Worm (Caenorhabditis elegans) whole organism, midembryonic: ENCODE results near the gene mgl-3.
"Not testable (repeated sequence)": the region's sequence is repeated elsewhere in the genome, so short reads cannot be mapped to it uniquely, and the experiment has no call there.

ENCODE experiments used
- T22C8.4 ChIP-seq: fragments of 200-800 bp; sonication (Bioruptor generic); IDR thresholded peaks from 2 replicates; pipeline ENCODE4 v1.3.6; 2022; ENCODE audit warnings: missing genetic modification characterization, missing compliant biosample characterization
- cog-1 ChIP-seq: sonication (generic microtip); optimal IDR thresholded peaks from 2 replicates; lab custom pipeline; 2016; ENCODE audit warnings: missing genetic modification characterization, missing compliant biosample characterization
- flt-1 ChIP-seq: fragments of 200-800 bp; sonication (Bioruptor generic); IDR thresholded peaks from 2 replicates; pipeline ENCODE4 v1.3.6; 2022; ENCODE audit warnings: missing genetic modification characterization, missing compliant biosample characterization
- klf-2 ChIP-seq: fragments of 200-800 bp; sonication (Bioruptor generic); conservative IDR thresholded peaks from 2 replicates; pipeline ENCODE4 v1.3.6; 2022; ENCODE audit warnings: missing genetic modification reagents, missing genetic modification characterization, missing compliant biosample characterization
- med-1 ChIP-seq: sonication (generic microtip); optimal IDR thresholded peaks from 2 replicates; lab custom pipeline; 2017; ENCODE audit warnings: missing genetic modification characterization, mild to moderate bottlenecking, missing compliant biosample characterization, antibody characterized with exemption, missing genetic modification reagents; ENCODE audit not compliant: insufficient read depth
- ref-1 ChIP-seq: fragments of 200-800 bp; sonication (Bioruptor generic); conservative IDR thresholded peaks from 2 replicates; pipeline ENCODE4 v1.3.6; 2022; ENCODE audit warnings: missing genetic modification reagents, missing genetic modification characterization, missing compliant biosample characterization
- tab-1 ChIP-seq: fragments of 200-800 bp; sonication (Bioruptor generic); IDR thresholded peaks from 2 replicates; pipeline ENCODE4 v1.3.6; 2022; ENCODE audit warnings: missing genetic modification characterization, missing compliant biosample characterization
- ztf-23 ChIP-seq: fragments of 200-800 bp; sonication (Bioruptor generic); IDR thresholded peaks from 2 replicates; pipeline ENCODE4 v1.3.6; 2022; ENCODE audit warnings: missing genetic modification reagents, missing genetic modification characterization, missing compliant biosample characterization
- ztf-29 ChIP-seq: fragments of 200-800 bp; sonication (Bioruptor generic); IDR thresholded peaks from 2 replicates; pipeline ENCODE4 v1.3.6; 2022; ENCODE audit warnings: missing genetic modification reagents, missing genetic modification characterization, missing compliant biosample characterization

The mgl-3 gene

ce11 chrIV:5411120-5411519 lies 27.7 kb upstream of the mgl-3 start, which contains the start of gene ZK616.65:
Gene ZK616.65 (minus strand): TSS chrIV:5411220.
- no peak for TF ChIP-seq klf-2 (GFP tag; lab: Robert Waterston, UW)
- TF ChIP-seq cog-1 = no peak
- TF ChIP-seq tab-1 (GFP tag; lab: Robert Waterston, UW) = no peak
- TF ChIP-seq med-1 (GFP tag; lab: Kevin White, UChicago) = no peak
- no peak for TF ChIP-seq T22C8.4
- TF ChIP-seq flt-1 (GFP tag; lab: Robert Waterston, UW) = no peak

ce11 chrIV:5411641-5412337 lies 27.0 kb upstream of the mgl-3 start, which contains the start of gene ZK616.8:
Gene ZK616.8 (minus strand): TSS chrIV:5412193.
- no peak for TF ChIP-seq flt-1 (GFP tag; lab: Robert Waterston, UW)
- TF ChIP-seq T22C8.4 = peak; percentile 61
- TF ChIP-seq ztf-23 (GFP tag; lab: Robert Waterston, UW) = no peak
- TF ChIP-seq cog-1 = no peak

ce11 chrIV:5415696-5416095 lies 23.1 kb upstream of the mgl-3 start, which contains the start of gene spp-7:
Gene spp-7 (minus strand): TSS chrIV:5415796.
- TF ChIP-seq ztf-29 (GFP tag; lab: Robert Waterston, UW) (no peak), tab-1 (GFP tag; lab: Robert Waterston, UW) (no peak), med-1 (GFP tag; lab: Kevin White, UChicago) (no peak), ref-1 (GFP tag; lab: Robert Waterston, UW) (no peak), flt-1 (GFP tag; lab: Robert Waterston, UW) (no peak), ztf-23 (GFP tag; lab: Robert Waterston, UW) (no peak), klf-2 (GFP tag; lab: Robert Waterston, UW) (no peak), cog-1 (no peak), T22C8.4 (no peak)

DNA sequence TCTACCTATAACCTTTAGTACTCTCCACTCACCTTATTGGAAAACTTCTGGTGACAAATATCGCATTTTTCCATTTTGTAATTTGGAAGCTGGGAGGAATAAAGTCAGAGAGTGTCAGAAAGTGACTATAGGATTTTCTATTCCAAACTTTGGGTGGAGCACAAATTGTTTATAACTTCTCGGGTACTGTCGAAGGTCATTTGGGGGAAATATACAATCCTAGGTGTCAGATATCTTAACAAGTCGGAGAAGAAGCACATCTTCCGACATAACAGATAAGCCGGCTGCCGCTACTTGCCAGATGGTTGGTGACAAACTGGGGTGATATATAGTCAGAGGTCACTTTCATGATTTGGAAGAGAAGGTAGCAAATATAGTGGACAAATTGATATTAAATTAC lies 19.7 kb upstream of the mgl-3 start, which contains the start of gene ehn-3:
Gene ehn-3, minus strand, starts transcription at position 101 of the 400 bp plus-strand sequence.
- no peak for TF ChIP-seq med-1 (GFP tag; lab: Kevin White, UChicago)
- TF ChIP-seq tab-1 (GFP tag; lab: Robert Waterston, UW) = no peak
- no peak for TF ChIP-seq ref-1 (GFP tag; lab: Robert Waterston, UW)
- TF ChIP-seq flt-1 (GFP tag; lab: Robert Waterston, UW) = no peak
- TF ChIP-seq ztf-29 (GFP tag; lab: Robert Waterston, UW) = no peak
- TF ChIP-seq cog-1 = no peak
- TF ChIP-seq ztf-23 (GFP tag; lab: Robert Waterston, UW) = no peak
- TF ChIP-seq T22C8.4 = no peak
- TF ChIP-seq klf-2 (GFP tag; lab: Robert Waterston, UW) = no peak

DNA sequence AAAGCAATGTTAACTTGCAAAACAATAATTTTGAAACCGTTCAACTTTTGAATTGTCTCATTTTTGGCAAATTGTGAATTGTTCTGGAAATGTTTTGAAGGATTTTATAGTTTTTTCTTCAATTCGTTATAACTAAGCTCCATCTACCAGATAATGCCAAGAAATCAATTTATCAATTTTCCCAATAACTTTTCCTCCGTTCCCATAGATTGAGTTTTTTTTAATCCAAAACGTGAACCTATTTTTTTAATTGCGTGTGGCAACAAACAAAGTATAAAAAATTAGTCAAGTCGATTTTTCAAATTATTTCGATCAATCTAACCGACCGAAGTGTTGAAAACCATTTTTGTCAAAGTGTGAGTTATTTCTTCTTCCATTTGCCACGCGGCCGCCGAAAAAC lies 13.9 kb downstream of the mgl-3 start, which contains the start of gene Y4C6A.4:
Gene Y4C6A.4, plus strand, starts transcription at position 301 of the 400 bp plus-strand sequence.
- no peak for TF ChIP-seq ztf-29 (GFP tag; lab: Robert Waterston, UW)
- no peak for TF ChIP-seq med-1 (GFP tag; lab: Kevin White, UChicago)
- TF ChIP-seq flt-1 (GFP tag; lab: Robert Waterston, UW) = no peak
- no peak for TF ChIP-seq klf-2 (GFP tag; lab: Robert Waterston, UW)
- TF ChIP-seq tab-1 (GFP tag; lab: Robert Waterston, UW) = no peak
- TF ChIP-seq ztf-23 (GFP tag; lab: Robert Waterston, UW) = no peak
- no peak for TF ChIP-seq cog-1
- TF ChIP-seq ref-1 (GFP tag; lab: Robert Waterston, UW) = no peak
- no peak for TF ChIP-seq T22C8.4

DNA sequence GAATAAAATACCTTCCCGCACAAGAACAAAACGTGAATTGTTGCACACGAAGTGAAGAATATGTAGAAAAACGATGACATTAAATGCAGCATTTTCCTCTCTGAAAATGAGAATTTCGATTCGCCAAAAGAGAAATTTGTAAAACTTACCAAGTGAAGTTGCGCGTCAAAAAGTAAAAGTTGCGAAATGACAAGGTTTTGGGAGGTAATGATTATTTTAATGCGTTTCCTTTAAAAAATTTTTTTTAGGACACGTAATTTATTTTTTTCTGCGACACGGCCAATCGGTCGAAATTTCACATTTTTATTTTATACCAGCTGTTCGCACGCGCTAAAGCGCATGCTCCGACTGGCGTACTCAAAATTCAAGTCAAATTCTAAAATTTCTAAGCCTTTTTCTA lies 17.2 kb downstream of the mgl-3 start, which contains the start of gene Y4C6A.3:
Gene Y4C6A.3, minus strand, starts transcription at position 101 of the 400 bp plus-strand sequence.
- TF ChIP-seq cog-1; flt-1 (GFP tag; lab: Robert Waterston, UW); ztf-23 (GFP tag; lab: Robert Waterston, UW): not testable (repeated sequence)

- TF ChIP-seq ztf-29 (GFP tag; lab: Robert Waterston, UW) (no peak), tab-1 (GFP tag; lab: Robert Waterston, UW) (no peak), T22C8.4 (no peak), med-1 (GFP tag; lab: Kevin White, UChicago) (no peak), flt-1 (GFP tag; lab: Robert Waterston, UW) (no peak), ztf-23 (GFP tag; lab: Robert Waterston, UW) (no peak), klf-2 (GFP tag; lab: Robert Waterston, UW) (no peak), ref-1 (GFP tag; lab: Robert Waterston, UW) (no peak), cog-1 (no peak)
Measured at ce11 chrIV:5462820-5463219, 24.0 kb downstream of the mgl-3 start.

DNA sequence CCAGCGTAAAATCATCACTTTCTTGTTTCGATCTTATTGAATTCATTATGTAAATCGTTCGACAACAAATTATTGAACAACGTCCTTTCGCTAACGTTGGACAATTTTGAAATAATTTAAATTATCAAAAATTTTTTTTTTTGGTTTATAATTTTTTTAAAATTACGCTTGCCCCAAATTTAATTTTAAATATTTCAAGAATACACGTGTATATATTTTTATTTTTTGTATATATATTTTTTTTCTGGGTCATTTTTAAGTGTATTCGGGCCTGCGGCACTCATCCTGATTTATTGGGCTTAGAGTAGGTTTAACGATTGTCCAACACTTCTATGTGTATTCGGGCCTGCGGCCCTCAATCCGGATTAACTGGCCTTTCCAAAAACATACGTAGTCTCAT lies 25.6 kb downstream of the mgl-3 start, which contains the start of gene Y52D5A.2:
Gene Y52D5A.2, minus strand, starts transcription at position 101 of the 400 bp plus-strand sequence.
- not testable (repeated sequence) for TF ChIP-seq flt-1 (GFP tag; lab: Robert Waterston, UW); ztf-29 (GFP tag; lab: Robert Waterston, UW); med-1 (GFP tag; lab: Kevin White, UChicago)

- TF ChIP-seq ztf-29 (GFP tag; lab: Robert Waterston, UW) (no peak), flt-1 (GFP tag; lab: Robert Waterston, UW) (no peak), med-1 (GFP tag; lab: Kevin White, UChicago) (no peak), cog-1 (no peak), klf-2 (GFP tag; lab: Robert Waterston, UW) (no peak), ref-1 (GFP tag; lab: Robert Waterston, UW) (no peak), ztf-23 (GFP tag; lab: Robert Waterston, UW) (no peak), tab-1 (GFP tag; lab: Robert Waterston, UW) (no peak), T22C8.4 (no peak)
Measured at ce11 chrIV:5469739-5470138, 30.9 kb downstream of the mgl-3 start, which contains the start of gene rme-2. Gene rme-2 (plus strand): TSS chrIV:5470026.
